Worm (Caenorhabditis elegans): ENCODE measurements around the gene R03G8.1.

DNA sequence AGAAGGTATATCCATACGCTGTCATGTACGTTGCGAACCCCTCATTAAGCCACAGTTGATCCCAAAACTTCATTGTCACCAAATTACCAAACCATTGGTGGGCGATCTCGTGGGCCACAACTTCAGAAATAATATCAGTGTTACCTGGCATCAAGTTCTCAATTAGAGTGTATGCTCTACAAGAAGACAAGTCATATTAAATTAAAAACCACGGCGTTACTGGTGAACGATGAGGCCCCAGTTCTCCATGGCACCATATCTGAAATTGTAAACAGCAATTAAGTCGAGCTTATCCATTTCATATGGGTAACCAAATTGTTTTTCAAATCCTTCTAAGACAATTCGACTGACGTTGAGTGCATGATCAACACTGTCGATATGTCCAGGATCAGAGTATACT is 18.5 kb downstream of the R03G8.1 start:
- TF ChIP-seq ref-1 (GFP tag; conservative IDR thresholded peaks at IDR 0.05) (no peak), klf-2 (GFP tag; conservative IDR thresholded peaks at IDR 0.05) (no peak), T22C8.4 (GFP tag; IDR thresholded peaks at IDR 0.05) (no peak), flt-1 (GFP tag; IDR thresholded peaks at IDR 0.05) (no peak), med-1 (GFP tag; optimal IDR thresholded peaks at IDR 0.05; ENCODE audit: insufficient read depth) (no peak)

Measured in whole organism, midembryonic.